Fruit fly (Drosophila melanogaster) whole organism, embryonic: Measurements from ENCODE around the gene ckd.

ENCODE experiments used
- Awh ChIP-seq: fragments of 200-800 bp; sonication (Bioruptor generic); IDR thresholded peaks from 2 replicates; pipeline ENCODE4, ENCODE4 v1.3.6; 2022; ENCODE audit warnings: missing biosample characterization, missing genetic modification characterization
- Bteb2 ChIP-seq: fragments of 200-800 bp; sonication (Bioruptor generic); optimal IDR thresholded peaks from 2 replicates; lab custom pipeline; 2016; ENCODE audit warnings: missing biosample characterization, missing genetic modification characterization
- CG10147 ChIP-seq: fragments of 200-800 bp; sonication (Bioruptor generic); optimal IDR thresholded peaks from 2 replicates; lab custom pipeline; 2019; ENCODE audit warnings: missing biosample characterization, mild to moderate bottlenecking, missing genetic modification characterization, moderate library complexity
- CG12071 ChIP-seq: fragments of 200-800 bp; sonication (Bioruptor generic); optimal IDR thresholded peaks from 3 replicates; lab custom pipeline; 2018; ENCODE audit warnings: missing biosample characterization, mild to moderate bottlenecking, missing genetic modification characterization
- CG12155 ChIP-seq: fragments of 200-800 bp; sonication (Bioruptor generic); optimal IDR thresholded peaks from 3 replicates; lab custom pipeline; 2016; ENCODE audit warnings: missing biosample characterization, missing genetic modification characterization
- CG15269 ChIP-seq: fragments of 200-800 bp; sonication (Bioruptor generic); optimal IDR thresholded peaks from 2 replicates; lab custom pipeline; 2018; ENCODE audit warnings: missing biosample characterization, mild to moderate bottlenecking, missing genetic modification characterization, moderate library complexity
- CG15479 ChIP-seq: fragments of 200-800 bp; sonication (Bioruptor generic); optimal IDR thresholded peaks from 3 replicates; lab custom pipeline; 2019; ENCODE audit warnings: missing biosample characterization, mild to moderate bottlenecking, missing genetic modification characterization, moderate library complexity
- CG15696 ChIP-seq: fragments of 200-800 bp; sonication (Bioruptor generic); optimal IDR thresholded peaks from 2 replicates; lab custom pipeline; 2019; ENCODE audit warnings: missing biosample characterization, mild to moderate bottlenecking, missing genetic modification characterization, moderate library complexity
- CG17186 ChIP-seq: fragments of 200-800 bp; sonication (Bioruptor generic); optimal IDR thresholded peaks from 3 replicates; lab custom pipeline; 2017; ENCODE audit warnings: missing biosample characterization, missing genetic modification reagents, missing genetic modification characterization
- CG1792 ChIP-seq: fragments of 200-800 bp; sonication (Bioruptor generic); optimal IDR thresholded peaks from 2 replicates; lab custom pipeline; 2016; ENCODE audit warnings: missing biosample characterization, missing genetic modification characterization
- CG33557 ChIP-seq: fragments of 200-800 bp; sonication (Bioruptor generic); optimal IDR thresholded peaks from 2 replicates; lab custom pipeline; 2019; ENCODE audit warnings: missing biosample characterization, mild to moderate bottlenecking, missing genetic modification characterization, moderate library complexity
- CG4424 ChIP-seq: fragments of 200-800 bp; sonication (Bioruptor generic); optimal IDR thresholded peaks from 3 replicates; lab custom pipeline; 2016; ENCODE audit warnings: missing biosample characterization, missing genetic modification characterization
- CG5180 ChIP-seq: fragments of 200-800 bp; sonication (Bioruptor generic); optimal IDR thresholded peaks from 3 replicates; lab custom pipeline; 2017; ENCODE audit warnings: missing biosample characterization, missing genetic modification characterization, mild to moderate bottlenecking, moderate library complexity, missing genetic modification reagents
- CG6791 ChIP-seq: fragments of 200-800 bp; sonication (Bioruptor generic); IDR thresholded peaks from 3 replicates; pipeline ENCODE4 v1.3.6; 2022; ENCODE audit warnings: missing biosample characterization, missing genetic modification characterization; ENCODE audit not compliant: partially characterized antibody
- CG7372 ChIP-seq: fragments of 200-800 bp; sonication (Bioruptor generic); IDR thresholded peaks from 2 replicates; pipeline ENCODE4 v1.3.6; 2022; ENCODE audit warnings: missing biosample characterization, missing genetic modification characterization
- D19B ChIP-seq: fragments of 200-800 bp; sonication (Bioruptor generic); optimal IDR thresholded peaks from 2 replicates; lab custom pipeline; 2017; ENCODE audit warnings: missing biosample characterization, mild to moderate bottlenecking, missing genetic modification characterization
- Drgx ChIP-seq: fragments of 200-800 bp; sonication (Bioruptor generic); IDR thresholded peaks from 2 replicates; pipeline ENCODE4 v1.3.6; 2022; ENCODE audit warnings: missing biosample characterization, missing genetic modification characterization
- Elba2 ChIP-seq: fragments of 200-800 bp; sonication (Bioruptor generic); optimal IDR thresholded peaks from 3 replicates; lab custom pipeline; 2016; ENCODE audit warnings: missing biosample characterization, missing genetic modification characterization
- Ets65A ChIP-seq: fragments of 200-800 bp; sonication (Bioruptor generic); peaks from one replicate; lab custom pipeline; 2016; ENCODE audit warnings: missing biosample characterization, missing genetic modification characterization
- Fer2 ChIP-seq: fragments of 200-800 bp; sonication (Bioruptor generic); optimal IDR thresholded peaks from 2 replicates; lab custom pipeline; 2018; ENCODE audit warnings: missing biosample characterization, mild to moderate bottlenecking, missing genetic modification characterization, moderate library complexity
- H2.0 ChIP-seq: fragments of 200-800 bp; sonication (Bioruptor generic); IDR thresholded peaks from 2 replicates; pipeline ENCODE4 v1.3.6; 2022; ENCODE audit warnings: missing biosample characterization, missing genetic modification characterization
- HLHmδ ChIP-seq: fragments of 200-800 bp; sonication (Bioruptor generic); optimal IDR thresholded peaks from 2 replicates; lab custom pipeline; 2018; ENCODE audit warnings: missing biosample characterization, mild to moderate bottlenecking, missing genetic modification characterization, moderate library complexity
- Hmr ChIP-seq: fragments of 200-800 bp; sonication (Bioruptor generic); optimal IDR thresholded peaks from 3 replicates; lab custom pipeline; 2017; ENCODE audit warnings: mild to moderate bottlenecking, missing biosample characterization, missing genetic modification reagents, missing genetic modification characterization
- Lhr ChIP-seq: fragments of 200-800 bp; sonication (Bioruptor generic); optimal IDR thresholded peaks from 3 replicates; lab custom pipeline; 2017; ENCODE audit warnings: mild to moderate bottlenecking, missing biosample characterization, missing genetic modification reagents, missing genetic modification characterization
- Mad ChIP-seq: fragments of 200-800 bp; sonication (Bioruptor generic); optimal IDR thresholded peaks from 2 replicates; lab custom pipeline; 2016; ENCODE audit warnings: missing biosample characterization, missing genetic modification characterization
- Myb ChIP-seq: fragments of 200-800 bp; sonication (Bioruptor generic); optimal IDR thresholded peaks from 2 replicates; lab custom pipeline; 2016; ENCODE audit warnings: missing biosample characterization, missing genetic modification characterization
- Oaz ChIP-seq: fragments of 200-800 bp; sonication (Bioruptor generic); IDR thresholded peaks from 2 replicates; pipeline ENCODE4 v1.3.6; 2022; ENCODE audit warnings: missing biosample characterization, missing genetic modification characterization
- Ravus ChIP-seq: fragments of 200-800 bp; sonication (Bioruptor generic); IDR thresholded peaks from 2 replicates; pipeline ENCODE4 v1.3.6; 2022; ENCODE audit warnings: missing biosample characterization, missing genetic modification characterization
- Spps ChIP-seq: fragments of 200-800 bp; sonication (Bioruptor generic); optimal IDR thresholded peaks from 2 replicates; lab custom pipeline; 2018; ENCODE audit warnings: missing biosample characterization, mild to moderate bottlenecking, missing genetic modification characterization
- bsh ChIP-seq, 2 experiments: fragments of 200-800 bp; sonication (Bioruptor generic); optimal IDR thresholded peaks; 2 replicates each; lab custom pipeline; 2017 to 2018; ENCODE audit warnings: mild to moderate bottlenecking in 2 of 2, missing biosample characterization in 2 of 2, missing genetic modification characterization in 2 of 2, moderate library complexity in 1 of 2
- cas ChIP-seq: fragments of 200-800 bp; sonication (Bioruptor generic); IDR thresholded peaks from 2 replicates; pipeline ENCODE4 v1.3.6; 2022; ENCODE audit warnings: missing biosample characterization, missing genetic modification characterization
- caup ChIP-seq: fragments of 200-800 bp; sonication (Bioruptor generic); optimal IDR thresholded peaks from 3 replicates; lab custom pipeline; 2017; ENCODE audit warnings: missing biosample characterization, mild to moderate bottlenecking, missing genetic modification characterization, moderate library complexity; ENCODE audit not compliant: severe bottlenecking
- crp ChIP-seq, 2 experiments: fragments of 200-800 bp; sonication (Bioruptor generic); optimal IDR thresholded peaks; 2 replicates in 1 of 2; 3 replicates in 1 of 2; lab custom pipeline; 2017; ENCODE audit warnings: missing biosample characterization in 2 of 2, missing genetic modification characterization in 2 of 2, mild to moderate bottlenecking in 1 of 2, moderate library complexity in 1 of 2
- dan ChIP-seq: fragments of 200-800 bp; sonication (Bioruptor generic); IDR thresholded peaks from 2 replicates; pipeline ENCODE4 v1.3.6; 2022; ENCODE audit warnings: missing biosample characterization, missing genetic modification characterization
- dmrt99B ChIP-seq: fragments of 200-800 bp; sonication (Bioruptor generic); optimal IDR thresholded peaks from 2 replicates; lab custom pipeline; 2018; ENCODE audit warnings: missing biosample characterization, mild to moderate bottlenecking, missing genetic modification characterization, moderate library complexity
- fd102C ChIP-seq: fragments of 200-800 bp; sonication (Bioruptor generic); optimal IDR thresholded peaks from 2 replicates; lab custom pipeline; 2018; ENCODE audit warnings: missing biosample characterization, mild to moderate bottlenecking, missing genetic modification characterization, moderate library complexity
- fu2 ChIP-seq: fragments of 200-800 bp; sonication (Bioruptor generic); optimal IDR thresholded peaks from 2 replicates; lab custom pipeline; 2016; ENCODE audit warnings: missing biosample characterization, missing genetic modification characterization
- jumu ChIP-seq: fragments of 200-800 bp; sonication (Bioruptor generic); optimal IDR thresholded peaks from 3 replicates; lab custom pipeline; 2016; ENCODE audit warnings: missing biosample characterization, missing genetic modification characterization
- lbe ChIP-seq: fragments of 200-800 bp; sonication (Bioruptor generic); optimal IDR thresholded peaks from 2 replicates; lab custom pipeline; 2016; ENCODE audit warnings: missing biosample characterization, mild to moderate bottlenecking, missing genetic modification characterization
- luna ChIP-seq: fragments of 200-800 bp; sonication (Bioruptor generic); optimal IDR thresholded peaks from 2 replicates; lab custom pipeline; 2016; ENCODE audit warnings: missing biosample characterization, missing genetic modification characterization
- nerfin-2 ChIP-seq: fragments of 200-800 bp; sonication (Bioruptor generic); IDR thresholded peaks from 2 replicates; pipeline ENCODE4 v1.3.6; 2022; ENCODE audit warnings: missing biosample characterization, missing genetic modification characterization; ENCODE audit not compliant: partially characterized antibody
- pfk ChIP-seq: fragments of 200-800 bp; sonication (Bioruptor generic); optimal IDR thresholded peaks from 2 replicates; lab custom pipeline; 2018; ENCODE audit warnings: missing biosample characterization, mild to moderate bottlenecking, missing genetic modification characterization, moderate library complexity
- psq ChIP-seq: fragments of 200-800 bp; sonication (Bioruptor generic); optimal IDR thresholded peaks from 2 replicates; lab custom pipeline; 2017; ENCODE audit warnings: missing biosample characterization, missing genetic modification characterization
- slou ChIP-seq: fragments of 200-800 bp; sonication (Bioruptor generic); optimal IDR thresholded peaks from 3 replicates; lab custom pipeline; 2016; ENCODE audit warnings: missing biosample characterization, missing genetic modification characterization
- sr ChIP-seq: fragments of 200-800 bp; sonication (Bioruptor generic); IDR thresholded peaks from 3 replicates; pipeline ENCODE4 v1.3.6; 2022; ENCODE audit warnings: missing biosample characterization, missing genetic modification characterization
- tap ChIP-seq: fragments of 200-800 bp; optimal IDR thresholded peaks from 3 replicates; lab custom pipeline; 2019; ENCODE audit warnings: missing biosample characterization, mild to moderate bottlenecking, missing genetic modification characterization, moderate library complexity
- trem ChIP-seq: fragments of 200-800 bp; optimal IDR thresholded peaks from 3 replicates; lab custom pipeline; 2019; ENCODE audit warnings: missing biosample characterization, mild to moderate bottlenecking, missing genetic modification characterization, moderate library complexity
- twi ChIP-seq: fragments of 200-800 bp; optimal IDR thresholded peaks from 2 replicates; lab custom pipeline; 2019; ENCODE audit warnings: missing biosample characterization, mild to moderate bottlenecking, missing genetic modification characterization, moderate library complexity
- vvl ChIP-seq: fragments of 200-800 bp; sonication (Bioruptor generic); IDR thresholded peaks from 2 replicates; pipeline ENCODE4 v1.3.6; 2022; ENCODE audit warnings: missing biosample characterization, missing genetic modification characterization
- zen ChIP-seq: fragments of 200-800 bp; sonication (Bioruptor generic); optimal IDR thresholded peaks from 3 replicates; lab custom pipeline; 2018; ENCODE audit warnings: missing biosample characterization, mild to moderate bottlenecking, missing genetic modification characterization, moderate library complexity

ckd gene

DNA sequence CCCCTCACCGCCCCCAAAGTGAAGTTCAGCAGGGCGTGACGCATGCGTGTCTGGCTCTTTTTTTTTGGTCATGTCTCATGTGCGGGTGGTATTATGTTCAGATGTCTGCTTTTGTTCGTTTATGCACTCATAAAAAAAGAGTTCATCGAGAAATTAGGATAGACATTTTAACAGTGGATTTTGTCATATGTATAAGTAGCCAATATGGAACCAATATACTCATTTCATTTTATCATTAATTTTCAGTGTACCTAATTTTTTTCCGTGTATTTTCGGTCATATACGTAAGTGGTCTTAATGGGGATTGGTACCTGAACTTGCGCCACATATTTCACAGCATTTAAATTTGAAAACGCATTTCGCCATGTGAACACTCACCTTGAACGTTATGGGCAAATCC, 42.7 kb downstream of the ckd start (continued):
- TF ChIP-seq Ravus (GFP tag; lab: Robert Waterston, UW) (peak; percentile 9; the same call in 1 of the 2 replicates), Ets65A (GFP tag; lab: Kevin White, UChicago) (peak; percentile 60), luna (GFP tag; lab: Kevin White, UChicago) (no peak), CG5180 (peak; percentile 44), jumu (GFP tag; lab: Kevin White, UChicago) (no peak), fd102C (no peak), Awh (GFP tag; lab: Robert Waterston, UW) (peak; percentile 76), zen (peak; percentile 10), cas (GFP tag; lab: Robert Waterston, UW) (no peak), dmrt99B (tag; lab: Kevin White, UChicago) (peak; percentile 83), vvl (GFP tag; lab: Robert Waterston, UW) (peak; percentile 85), bsh (GFP tag; optimal IDR thresholded peaks at IDR 0.05; lab: Kevin White, UChicago) (peak in 1 of 2 experiments; percentile 66), crp (GFP tag; optimal IDR thresholded peaks at IDR 0.05; lab: Kevin White, UChicago) (no peak), tap (peak; percentile 50), CG15269 (tag; lab: Kevin White, UChicago) (peak; percentile 65), CG1792 (GFP tag; lab: Kevin White, UChicago) (peak; percentile 6), Lhr (no peak), CG7372 (GFP tag; lab: Robert Waterston, UW) (0 out of 2 replicates have a peak, but pooled peaks have one; percentile 30), fu2 (no peak), CG17186 (GFP tag; lab: Kevin White, UChicago) (no peak), lbe (GFP tag; lab: Kevin White, UChicago) (no peak), trem (tag; lab: Kevin White, UChicago) (peak; percentile 19), Hmr (GFP tag; lab: Kevin White, UChicago) (peak; percentile 39), Fer2 (tag; lab: Kevin White, UChicago) (no peak), caup (GFP tag; lab: Kevin White, UChicago) (peak; percentile 28), CG15479 (GFP tag; lab: Kevin White, UChicago) (no peak), Mad (GFP tag; lab: Kevin White, UChicago) (no peak), slou (GFP tag; lab: Kevin White, UChicago) (no peak), nerfin-2 (GFP tag; lab: Robert Waterston, UW) (no peak), twi (no peak), Bteb2 (GFP tag; lab: Kevin White, UChicago) (no peak), CG12071 (GFP tag; lab: Kevin White, UChicago) (peak; percentile 65), HLHmδ (GFP tag; lab: Kevin White, UChicago) (no peak), CG33557 (peak; percentile 3), Spps (tag; lab: Kevin White, UChicago) (peak; percentile 70), CG4424 (peak; percentile 66), CG6791 (no peak), Myb (peak; percentile 4), CG10147 (GFP tag; lab: Kevin White, UChicago) (no peak), pfk (GFP tag; lab: Kevin White, UChicago) (no peak), sr (GFP tag; lab: Robert Waterston, UW) (0 out of 3 replicates have a peak, but pooled peaks have one; percentile 35), dan (GFP tag; lab: Robert Waterston, UW) (no peak), Oaz (GFP tag; lab: Robert Waterston, UW) (peak; percentile 67), Drgx (GFP tag; lab: Robert Waterston, UW) (peak; percentile 33; the same call in 1 of the 2 replicates), CG15696 (tag; lab: Kevin White, UChicago) (no peak), psq (GFP tag; lab: Kevin White, UChicago) (no peak), D19B (GFP tag; lab: Kevin White, UChicago) (no peak), H2.0 (GFP tag; lab: Robert Waterston, UW) (peak; percentile 71), Elba2 (no peak), CG12155 (peak; percentile 17)
